Fruit fly (Drosophila melanogaster) whole organism, prepupa: ENCODE measurements around the gene yata.

Experiments used
- Blimp-1 ChIP-seq: fragments of 200-800 bp; sonication (Bioruptor generic); optimal IDR thresholded peaks from 3 replicates; lab custom pipeline; 2017; ENCODE audit warnings: missing biosample characterization, missing genetic modification characterization, mild to moderate bottlenecking, moderate library complexity, missing genetic modification reagents
- CG10631 ChIP-seq: fragments of 200-800 bp; sonication (Bioruptor generic); optimal IDR thresholded peaks from 2 replicates; lab custom pipeline; 2016; ENCODE audit warnings: missing biosample characterization, missing genetic modification characterization
- CG11762 ChIP-seq: fragments of 200-800 bp; sonication (Bioruptor generic); optimal IDR thresholded peaks from 3 replicates; lab custom pipeline; 2016; ENCODE audit warnings: missing biosample characterization, missing genetic modification characterization; ENCODE audit not compliant: insufficient read depth
- CG11902 ChIP-seq: fragments of 200-800 bp; sonication (Bioruptor generic); optimal IDR thresholded peaks from 3 replicates; lab custom pipeline; 2016; ENCODE audit warnings: missing biosample characterization, missing genetic modification characterization
- CG15336 ChIP-seq: fragments of 200-800 bp; sonication (Bioruptor generic); IDR thresholded peaks from 2 replicates; pipeline ENCODE4 v1.3.6; 2022; ENCODE audit warnings: missing biosample characterization, missing genetic modification characterization
- CG16779 ChIP-seq: fragments of 200-800 bp; sonication (Bioruptor generic); optimal IDR thresholded peaks from 3 replicates; lab custom pipeline; 2017; ENCODE audit warnings: missing biosample characterization, mild to moderate bottlenecking, missing genetic modification characterization
- CG3032 ChIP-seq: fragments of 200-800 bp; optimal IDR thresholded peaks from 2 replicates; lab custom pipeline; 2019; ENCODE audit warnings: missing biosample characterization, mild to moderate bottlenecking, missing genetic modification characterization, moderate library complexity
- CG32006 ChIP-seq: fragments of 200-800 bp; sonication (Bioruptor generic); optimal IDR thresholded peaks from 3 replicates; lab custom pipeline; 2017; ENCODE audit warnings: missing biosample characterization, mild to moderate bottlenecking, missing genetic modification characterization
- CG34406 ChIP-seq: fragments of 200-800 bp; sonication (Bioruptor generic); optimal IDR thresholded peaks from 3 replicates; lab custom pipeline; 2016; ENCODE audit warnings: missing biosample characterization, missing genetic modification characterization
- CG3919 ChIP-seq: fragments of 200-800 bp; sonication (Bioruptor generic); optimal IDR thresholded peaks from 3 replicates; lab custom pipeline; 2016; ENCODE audit warnings: missing biosample characterization, missing genetic modification characterization
- CG4318 ChIP-seq: fragments of 200-800 bp; sonication (Bioruptor generic); optimal IDR thresholded peaks from 3 replicates; lab custom pipeline; 2017; ENCODE audit warnings: missing biosample characterization, mild to moderate bottlenecking, missing genetic modification characterization
- CG6276 ChIP-seq: fragments of 200-800 bp; sonication (Bioruptor generic); optimal IDR thresholded peaks from 2 replicates; lab custom pipeline; 2017; ENCODE audit warnings: missing biosample characterization, mild to moderate bottlenecking, missing genetic modification characterization
- CG6792 ChIP-seq: fragments of 200-800 bp; sonication (Bioruptor generic); optimal IDR thresholded peaks from 3 replicates; lab custom pipeline; 2016; ENCODE audit warnings: missing biosample characterization, missing genetic modification characterization
- CG6854 ChIP-seq: fragments of 200-800 bp; sonication (Bioruptor generic); optimal IDR thresholded peaks from 2 replicates; lab custom pipeline; 2017; ENCODE audit warnings: missing biosample characterization, mild to moderate bottlenecking, missing genetic modification characterization
- CG7368 ChIP-seq: fragments of 200-800 bp; sonication (Bioruptor generic); optimal IDR thresholded peaks from 3 replicates; lab custom pipeline; 2016; ENCODE audit warnings: missing biosample characterization, missing genetic modification characterization
- CG8119 ChIP-seq: fragments of 200-800 bp; sonication (Bioruptor generic); IDR thresholded peaks from 3 replicates; pipeline ENCODE4 v1.3.6; 2022; ENCODE audit warnings: missing biosample characterization, missing genetic modification characterization
- CG8319 ChIP-seq: fragments of 200-800 bp; sonication (Bioruptor generic); optimal IDR thresholded peaks from 3 replicates; lab custom pipeline; 2016; ENCODE audit warnings: missing biosample characterization, missing genetic modification characterization
- CG8632 ChIP-seq: fragments of 200-800 bp; sonication (Bioruptor generic); optimal IDR thresholded peaks from 3 replicates; lab custom pipeline; 2016; ENCODE audit warnings: missing biosample characterization, missing genetic modification characterization
- CG9139 ChIP-seq: fragments of 200-800 bp; sonication (Bioruptor generic); optimal IDR thresholded peaks from 3 replicates; lab custom pipeline; 2017; ENCODE audit warnings: missing biosample characterization, mild to moderate bottlenecking, missing genetic modification characterization
- Eip75B ChIP-seq: fragments of 200-800 bp; sonication (Bioruptor generic); optimal IDR thresholded peaks from 3 replicates; lab custom pipeline; 2016; ENCODE audit warnings: missing biosample characterization, missing genetic modification characterization
- Eip78C ChIP-seq: fragments of 200-800 bp; sonication (Bioruptor generic); peaks from one replicate; lab custom pipeline; 2016; ENCODE audit warnings: missing biosample characterization, missing genetic modification characterization
- Eip93F ChIP-seq: fragments of 200-800 bp; sonication (Bioruptor generic); optimal IDR thresholded peaks from 2 replicates; lab custom pipeline; 2016; ENCODE audit warnings: missing biosample characterization, mild to moderate bottlenecking, missing genetic modification characterization
- Ets21C ChIP-seq: fragments of 200-800 bp; sonication (Bioruptor generic); optimal IDR thresholded peaks from 3 replicates; lab custom pipeline; 2016; ENCODE audit warnings: missing biosample characterization, missing genetic modification characterization
- Ets96B ChIP-seq: fragments of 200-800 bp; optimal IDR thresholded peaks from 2 replicates; lab custom pipeline; 2019; ENCODE audit warnings: missing biosample characterization, mild to moderate bottlenecking, missing genetic modification characterization, moderate library complexity
- Gug ChIP-seq: fragments of 200-800 bp; sonication (Bioruptor generic); IDR thresholded peaks from 2 replicates; pipeline ENCODE4 v1.3.6; 2022; ENCODE audit warnings: missing biosample characterization, missing genetic modification characterization
- Hr38 ChIP-seq: sonication (Bioruptor generic); optimal IDR thresholded peaks from 2 replicates; lab custom pipeline; 2016; ENCODE audit warnings: missing biosample characterization, missing genetic modification characterization
- Hr4 ChIP-seq: fragments of 200-800 bp; sonication (Bioruptor generic); optimal IDR thresholded peaks from 3 replicates; lab custom pipeline; 2016; ENCODE audit warnings: missing biosample characterization, missing genetic modification characterization
- Met ChIP-seq: fragments of 200-800 bp; sonication (Bioruptor generic); optimal IDR thresholded peaks from 3 replicates; lab custom pipeline; 2016; ENCODE audit warnings: missing biosample characterization, missing genetic modification characterization
- OdsH ChIP-seq: fragments of 200-800 bp; sonication (Bioruptor generic); optimal IDR thresholded peaks from 3 replicates; lab custom pipeline; 2016; ENCODE audit warnings: missing biosample characterization, missing genetic modification characterization
- Sox102F ChIP-seq: fragments of 200-800 bp; sonication (Bioruptor generic); optimal IDR thresholded peaks from 2 replicates; lab custom pipeline; 2016; ENCODE audit warnings: missing biosample characterization, mild to moderate bottlenecking, missing genetic modification characterization
- Sox14 ChIP-seq: fragments of 200-800 bp; sonication (Bioruptor generic); optimal IDR thresholded peaks from 3 replicates; lab custom pipeline; 2016; ENCODE audit warnings: missing biosample characterization, missing genetic modification characterization
- Sox15 ChIP-seq: fragments of 200-800 bp; sonication (Bioruptor generic); optimal IDR thresholded peaks from 3 replicates; lab custom pipeline; 2016; ENCODE audit warnings: missing biosample characterization, missing genetic modification characterization
- achi ChIP-seq: fragments of 200-800 bp; sonication (Bioruptor generic); optimal IDR thresholded peaks from 3 replicates; lab custom pipeline; 2016; ENCODE audit warnings: missing biosample characterization, missing genetic modification characterization
- acj6 ChIP-seq: fragments of 200-800 bp; sonication (Bioruptor generic); optimal IDR thresholded peaks from 3 replicates; lab custom pipeline; 2016; ENCODE audit warnings: missing biosample characterization, missing genetic modification characterization
- cyc ChIP-seq: fragments of 200-800 bp; sonication (Bioruptor generic); optimal IDR thresholded peaks from 3 replicates; lab custom pipeline; 2016; ENCODE audit warnings: missing biosample characterization, missing genetic modification characterization
- dac ChIP-seq: fragments of 200-800 bp; sonication (Bioruptor generic); optimal IDR thresholded peaks from 2 replicates; lab custom pipeline; 2017; ENCODE audit warnings: missing biosample characterization, mild to moderate bottlenecking, missing genetic modification characterization
- dsx ChIP-seq: fragments of 200-800 bp; optimal IDR thresholded peaks from 3 replicates; lab custom pipeline; 2019; ENCODE audit warnings: missing biosample characterization, mild to moderate bottlenecking, missing genetic modification characterization, moderate library complexity; ENCODE audit not compliant: poor library complexity, severe bottlenecking
- eg ChIP-seq: fragments of 200-800 bp; sonication (Bioruptor generic); IDR thresholded peaks from 3 replicates; pipeline ENCODE4 v1.3.6; 2022; ENCODE audit warnings: missing biosample characterization, missing genetic modification characterization
- esn ChIP-seq: fragments of 200-800 bp; sonication (Bioruptor generic); optimal IDR thresholded peaks from 2 replicates; lab custom pipeline; 2016; ENCODE audit warnings: missing biosample characterization, mild to moderate bottlenecking, missing genetic modification characterization, moderate library complexity
- fd59A ChIP-seq: fragments of 200-800 bp; sonication (Bioruptor generic); optimal IDR thresholded peaks from 2 replicates; lab custom pipeline; 2017; ENCODE audit warnings: missing biosample characterization, mild to moderate bottlenecking, missing genetic modification characterization, missing genetic modification reagents
- fd85E ChIP-seq: fragments of 200-800 bp; sonication (Bioruptor generic); optimal IDR thresholded peaks from 3 replicates; lab custom pipeline; 2016; ENCODE audit warnings: missing biosample characterization, missing genetic modification characterization
- fkh ChIP-seq: fragments of 200-800 bp; sonication (Bioruptor generic); optimal IDR thresholded peaks from 3 replicates; lab custom pipeline; 2017; ENCODE audit warnings: missing biosample characterization, mild to moderate bottlenecking, missing genetic modification characterization, moderate library complexity
- lz ChIP-seq: fragments of 200-800 bp; sonication (Bioruptor generic); optimal IDR thresholded peaks from 3 replicates; lab custom pipeline; 2016; ENCODE audit warnings: missing biosample characterization, missing genetic modification characterization
- pdm3 ChIP-seq: fragments of 200-800 bp; sonication (Bioruptor generic); optimal IDR thresholded peaks from 3 replicates; lab custom pipeline; 2016; ENCODE audit warnings: missing biosample characterization, missing genetic modification characterization
- salr ChIP-seq, 2 experiments: fragments of 200-800 bp; sonication (Bioruptor generic); optimal IDR thresholded peaks; 3 replicates each; lab custom pipeline; 2016 to 2018; ENCODE audit warnings: missing biosample characterization in 2 of 2, missing genetic modification characterization in 2 of 2, mild to moderate bottlenecking in 1 of 2
- spab ChIP-seq: fragments of 200-800 bp; sonication (Bioruptor generic); optimal IDR thresholded peaks from 2 replicates; lab custom pipeline; 2017; ENCODE audit warnings: missing biosample characterization, mild to moderate bottlenecking, missing genetic modification characterization, missing genetic modification reagents
- ss ChIP-seq, 2 experiments: fragments of 200-800 bp; sonication (Bioruptor generic); optimal IDR thresholded peaks; 2 replicates in 1 of 2; 3 replicates in 1 of 2; lab custom pipeline; 2017 to 2018; ENCODE audit warnings: mild to moderate bottlenecking in 2 of 2, missing biosample characterization in 2 of 2, missing genetic modification characterization in 2 of 2, moderate library complexity in 1 of 2
- vri ChIP-seq: fragments of 200-800 bp; sonication (Bioruptor generic); optimal IDR thresholded peaks from 3 replicates; lab custom pipeline; 2016; ENCODE audit warnings: missing biosample characterization, mild to moderate bottlenecking, missing genetic modification characterization

The yata gene

dm6 chr3R:29757681-29758080 lies 8.7 kb downstream of the yata start (continued):
- peak; percentile 30 for TF ChIP-seq Sox15
- TF ChIP-seq CG6854 (GFP tag; lab: Kevin White, UChicago) = no peak
- TF ChIP-seq dac (GFP tag; lab: Kevin White, UChicago) = peak; percentile 58
- TF ChIP-seq CG32006 = peak; percentile 85
- TF ChIP-seq vri (GFP tag; lab: Kevin White, UChicago) = no peak
- TF ChIP-seq Gug = 0 out of 2 replicates have a peak, but pooled peaks have one; percentile 14
- TF ChIP-seq CG34406 (GFP tag; lab: Kevin White, UChicago) = peak; percentile 27
- no peak for TF ChIP-seq CG16779 (tag; lab: Kevin White, UChicago)
- no peak for TF ChIP-seq Hr38 (GFP tag; lab: Kevin White, UChicago)
- peak; percentile 14 for TF ChIP-seq Sox14 (GFP tag; lab: Kevin White, UChicago)
- TF ChIP-seq Met (GFP tag; lab: Kevin White, UChicago) = peak; percentile 61
- TF ChIP-seq Blimp-1 (GFP tag; lab: Kevin White, UChicago) = no peak
- peak; percentile 74 for TF ChIP-seq CG8119

- TF ChIP-seq Ets96B (tag; lab: Kevin White, UChicago) (peak; percentile 46), OdsH (GFP tag; lab: Kevin White, UChicago) (peak; percentile 67), CG6276 (GFP tag; lab: Kevin White, UChicago) (peak; percentile 71), CG3032 (tag; lab: Kevin White, UChicago) (peak; percentile 26), Sox102F (GFP tag; lab: Kevin White, UChicago) (peak; percentile 36), CG9139 (GFP tag; lab: Kevin White, UChicago) (no peak), Eip75B (GFP tag; lab: Kevin White, UChicago) (peak; percentile 50), dac (GFP tag; lab: Kevin White, UChicago) (peak; percentile 36), ss (GFP tag; optimal IDR thresholded peaks at IDR 0.05; lab: Kevin White, UChicago) (no peak), CG34406 (GFP tag; lab: Kevin White, UChicago) (peak; percentile 62), fd85E (GFP tag; lab: Kevin White, UChicago) (peak; percentile 13), acj6 (GFP tag; lab: Kevin White, UChicago) (peak; percentile 59), CG4318 (peak; percentile 57), Ets21C (no peak), Hr4 (GFP tag; lab: Kevin White, UChicago) (peak; percentile 79), Eip93F (GFP tag; lab: Kevin White, UChicago) (no peak), achi (peak; percentile 63), salr (GFP tag; optimal IDR thresholded peaks at IDR 0.05; lab: Kevin White, UChicago) (peak in 1 of 2 experiments; percentile 11), fkh (no peak), lz (GFP tag; lab: Kevin White, UChicago) (peak; percentile 39), Met (GFP tag; lab: Kevin White, UChicago) (peak; percentile 59), CG8632 (peak; percentile 60), CG8119 (peak; percentile 83), CG11762 (GFP tag; lab: Kevin White, UChicago) (peak; percentile 35), CG6792 (GFP tag; lab: Kevin White, UChicago) (peak; percentile 53), CG8319 (GFP tag; lab: Kevin White, UChicago) (peak; percentile 45), fd59A (no peak), eg (GFP tag; lab: Robert Waterston, UW) (peak; percentile 84), CG10631 (GFP tag; lab: Kevin White, UChicago) (peak; percentile 40), CG3919 (peak; percentile 68), Eip78C (GFP tag; lab: Kevin White, UChicago) (peak; percentile 80), dsx (GFP tag; lab: Kevin White, UChicago) (peak; percentile 77), esn (GFP tag; lab: Kevin White, UChicago) (peak; percentile 57), cyc (GFP tag; lab: Kevin White, UChicago) (peak; percentile 39), spab (GFP tag; lab: Kevin White, UChicago) (peak; percentile 23), CG32006 (peak; percentile 78), CG6854 (GFP tag; lab: Kevin White, UChicago) (no peak), CG7368 (peak; percentile 49), CG15336 (GFP tag; lab: Robert Waterston, UW) (peak; percentile 88), CG16779 (tag; lab: Kevin White, UChicago) (no peak), pdm3 (peak; percentile 71), CG11902 (GFP tag; lab: Kevin White, UChicago) (peak; percentile 34)
Measured at dm6 chr3R:29758129-29758733, 9.2 kb downstream of the yata start.
